Fruit fly (Drosophila melanogaster): ENCODE results near the gene Naa60.

DNA sequence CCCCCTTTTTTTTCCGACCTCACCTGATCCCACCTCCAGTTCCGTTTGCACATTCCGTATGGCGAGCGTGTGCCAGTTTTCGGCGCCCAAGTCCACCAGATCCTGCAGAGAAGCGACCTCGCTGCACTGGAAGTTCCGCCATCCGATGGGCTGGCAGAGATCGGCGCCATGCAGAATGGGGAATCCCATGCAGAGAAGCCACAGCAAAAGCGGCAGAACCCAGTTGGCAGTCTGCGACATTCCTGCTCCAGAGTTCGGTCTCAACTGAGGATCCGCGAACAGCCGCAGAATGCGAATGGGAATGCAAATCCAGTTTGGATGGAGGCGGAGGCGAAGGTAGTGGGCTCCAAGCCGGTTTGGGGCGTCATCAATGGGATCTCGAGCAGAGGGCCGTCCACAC, 6.9 kb downstream of the Naa60 start, which contains the start of gene CG6749:
- TF ChIP-seq cnc (optimal IDR thresholded peaks at IDR 0.05) = no peak
- TF ChIP-seq CG11617 (GFP tag; optimal IDR thresholded peaks at IDR 0.05) = no peak
- TF ChIP-seq CG7101 (tag; optimal IDR thresholded peaks at IDR 0.05) = no peak
